Fruit fly (Drosophila melanogaster) whole organism, prepupa: ENCODE results near the gene CG4098.

Source experiments
- CG11294 ChIP-seq: fragments of 200-800 bp; sonication (Bioruptor generic); IDR thresholded peaks from 2 replicates; pipeline ENCODE4 v1.3.6; 2022; ENCODE audit warnings: missing biosample characterization, missing genetic modification characterization
- CG6854 ChIP-seq: fragments of 200-800 bp; sonication (Bioruptor generic); optimal IDR thresholded peaks from 2 replicates; lab custom pipeline; 2017; ENCODE audit warnings: missing biosample characterization, mild to moderate bottlenecking, missing genetic modification characterization
- Sox102F ChIP-seq: fragments of 200-800 bp; sonication (Bioruptor generic); optimal IDR thresholded peaks from 2 replicates; lab custom pipeline; 2016; ENCODE audit warnings: missing biosample characterization, mild to moderate bottlenecking, missing genetic modification characterization
- acj6 ChIP-seq: fragments of 200-800 bp; sonication (Bioruptor generic); optimal IDR thresholded peaks from 3 replicates; lab custom pipeline; 2016; ENCODE audit warnings: missing biosample characterization, missing genetic modification characterization
- dsx ChIP-seq: fragments of 200-800 bp; optimal IDR thresholded peaks from 3 replicates; lab custom pipeline; 2019; ENCODE audit warnings: missing biosample characterization, mild to moderate bottlenecking, missing genetic modification characterization, moderate library complexity; ENCODE audit not compliant: poor library complexity, severe bottlenecking
- eg ChIP-seq: fragments of 200-800 bp; sonication (Bioruptor generic); IDR thresholded peaks from 3 replicates; pipeline ENCODE4 v1.3.6; 2022; ENCODE audit warnings: missing biosample characterization, missing genetic modification characterization
- fd59A ChIP-seq: fragments of 200-800 bp; sonication (Bioruptor generic); optimal IDR thresholded peaks from 2 replicates; lab custom pipeline; 2017; ENCODE audit warnings: missing biosample characterization, mild to moderate bottlenecking, missing genetic modification characterization, missing genetic modification reagents
- salr ChIP-seq, 2 experiments: fragments of 200-800 bp; sonication (Bioruptor generic); optimal IDR thresholded peaks; 3 replicates each; lab custom pipeline; 2016 to 2018; ENCODE audit warnings: missing biosample characterization in 2 of 2, missing genetic modification characterization in 2 of 2, mild to moderate bottlenecking in 1 of 2

DNA sequence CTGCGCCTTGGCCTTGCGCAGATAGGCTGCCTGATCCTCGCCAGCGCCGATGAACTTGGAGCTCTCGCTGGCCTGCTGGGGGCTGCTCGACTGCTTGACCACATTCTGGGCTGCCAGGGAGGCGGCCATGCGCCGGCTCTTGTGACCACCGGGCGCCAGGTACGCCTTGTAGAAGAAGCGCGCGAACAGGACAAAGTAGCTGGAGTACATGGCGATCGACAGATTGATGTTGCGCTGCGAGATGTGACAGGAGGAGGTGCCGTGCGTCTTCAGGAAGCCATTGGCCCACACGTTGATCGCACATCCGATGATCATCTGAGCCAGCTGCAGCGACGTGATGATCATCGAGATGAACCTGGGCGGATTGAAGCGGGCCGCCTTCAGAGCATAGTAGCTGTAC, 40.9 kb upstream of the CG4098 start:
- no peak for TF ChIP-seq salr (GFP tag; optimal IDR thresholded peaks at IDR 0.05; lab: Kevin White, UChicago)
- TF ChIP-seq CG11294 (GFP tag; lab: Robert Waterston, UW): no peak
- TF ChIP-seq Sox102F: no peak
- no peak for TF ChIP-seq eg (GFP tag; lab: Robert Waterston, UW)
- TF ChIP-seq CG6854: no peak
- no peak for TF ChIP-seq dsx (GFP tag; lab: Kevin White, UChicago)
- no peak for TF ChIP-seq fd59A (GFP tag; lab: Kevin White, UChicago)
- TF ChIP-seq acj6: no peak
